Worm (Caenorhabditis elegans): Measurements from ENCODE around the gene C37C3.10.

DNA sequence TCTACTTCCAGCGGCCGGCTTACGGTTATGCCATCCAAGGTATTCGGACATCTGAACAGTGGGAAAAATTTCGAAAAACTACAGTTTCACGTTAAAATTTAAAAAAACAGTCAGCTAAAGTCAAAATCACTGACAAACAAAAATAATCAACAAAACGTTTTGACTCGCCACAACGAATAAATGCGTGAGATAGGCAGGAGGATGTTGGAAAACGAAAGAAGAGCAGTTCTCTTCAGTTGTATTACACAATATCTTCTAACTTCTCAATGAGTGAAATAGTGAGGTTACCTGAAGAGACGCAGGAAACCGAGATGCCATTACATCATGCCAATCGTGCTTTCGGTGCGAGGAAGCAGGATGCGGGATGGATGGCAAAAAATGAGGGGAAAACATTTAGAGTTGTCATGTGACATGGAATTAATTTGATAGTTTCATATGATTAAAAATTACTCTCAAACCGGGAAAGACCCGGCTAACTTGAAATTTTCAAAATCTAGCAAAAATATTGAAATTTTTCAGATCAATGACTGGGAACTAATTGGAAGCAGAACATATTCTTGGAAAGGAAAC, 31.0 kb upstream of the C37C3.10 start, which contains the start of gene F40A3.6:
- TF ChIP-seq zip-5 (tag; optimal IDR thresholded peaks at IDR 0.05) (no peak), F13H6.1 (tag; optimal IDR thresholded peaks at IDR 0.05) (no peak), nfya-1 (tag; optimal IDR thresholded peaks at IDR 0.05) (no peak), rnt-1 (tag; optimal IDR thresholded peaks at IDR 0.05) (no peak), nhr-11 (tag; optimal IDR thresholded peaks at IDR 0.05) (no peak), pha-4 (tag; optimal IDR thresholded peaks at IDR 0.05) (no peak), tbx-7 (tag; optimal IDR thresholded peaks at IDR 0.05) (no peak), lin-11 (tag; optimal IDR thresholded peaks at IDR 0.05) (no peak), ceh-31 (tag; optimal IDR thresholded peaks at IDR 0.05) (no peak), unc-86 (tag; optimal IDR thresholded peaks at IDR 0.05) (no peak)
